Worm (Caenorhabditis elegans) whole organism, L1 larva: ENCODE measurements around the gene cdkr-3.

Source experiments
- ceh-63 ChIP-seq: fragments of 200-800 bp; sonication (Bioruptor generic); optimal IDR thresholded peaks from 2 replicates; lab custom pipeline; 2018; ENCODE audit warnings: mild to moderate bottlenecking, missing genetic modification characterization, missing compliant biosample characterization
- ceh-90 ChIP-seq: sonication (generic microtip); optimal IDR thresholded peaks from 2 replicates; lab custom pipeline; 2016; ENCODE audit warnings: missing genetic modification characterization, missing compliant biosample characterization
- dpl-1 ChIP-seq, 3 experiments: fragments of 150-350 bp in 2 of 3; sonication (generic microtip) in 1 of 3; optimal IDR thresholded peaks; 2 replicates each; lab custom pipeline; 2014 to 2017; ENCODE audit warnings: missing biosample characterization in 3 of 3, missing genetic modification characterization in 3 of 3, missing genetic modification reagents in 3 of 3
- fkh-10 ChIP-seq: sonication (generic microtip); optimal IDR thresholded peaks from 2 replicates; lab custom pipeline; 2017; ENCODE audit warnings: missing biosample characterization, missing genetic modification reagents, missing genetic modification characterization
- lin-13 ChIP-seq: fragments of 150-350 bp; optimal IDR thresholded peaks from 2 replicates; lab custom pipeline; 2014; ENCODE audit warnings: missing biosample characterization, missing genetic modification reagents, missing genetic modification characterization
- lin-39 ChIP-seq: fragments of 150-350 bp; optimal IDR thresholded peaks from 2 replicates; lab custom pipeline; 2014; ENCODE audit warnings: missing biosample characterization, missing genetic modification reagents, missing genetic modification characterization
- mab-9 ChIP-seq: fragments of 200-800 bp; sonication (Bioruptor generic); IDR thresholded peaks from 2 replicates; pipeline ENCODE4 v1.3.6; 2022; ENCODE audit warnings: missing genetic modification reagents, missing genetic modification characterization, missing compliant biosample characterization
- pqm-1 ChIP-seq: sonication (generic microtip); optimal IDR thresholded peaks from 3 replicates; lab custom pipeline; 2017; ENCODE audit warnings: missing biosample characterization, missing genetic modification characterization
- unc-62 ChIP-seq: fragments of 150-350 bp; optimal IDR thresholded peaks from 2 replicates; lab custom pipeline; 2014; ENCODE audit warnings: missing biosample characterization, missing genetic modification reagents, missing genetic modification characterization

DNA sequence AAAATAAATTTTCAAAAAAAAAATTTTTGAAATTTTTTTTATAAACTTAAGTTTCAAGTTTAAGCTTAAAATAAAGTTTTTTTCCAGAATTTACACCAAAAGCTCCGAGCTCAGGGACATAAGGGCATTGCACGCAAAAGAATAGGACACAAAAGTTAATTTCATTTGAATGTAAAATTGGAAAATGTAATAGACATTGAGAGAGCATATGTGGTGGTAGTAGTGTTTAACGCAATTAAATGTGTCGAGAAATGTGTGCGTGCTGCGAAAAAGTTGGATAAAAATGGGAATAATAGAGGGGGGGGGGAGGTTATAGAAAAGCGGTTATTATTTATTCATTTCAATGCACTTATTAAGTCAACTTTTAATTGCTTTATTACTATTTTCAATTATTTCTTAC is 49.3 kb upstream of the cdkr-3 start:
- TF ChIP-seq ceh-90 (tag; lab: Kevin White, UChicago), result no peak
- no peak for TF ChIP-seq unc-62 (GFP tag; lab: Kevin White, UChicago)
- no peak for TF ChIP-seq lin-13 (GFP tag; lab: Kevin White, UChicago)
- no peak for TF ChIP-seq mab-9 (GFP tag; lab: Robert Waterston, UW)
- no peak for TF ChIP-seq fkh-10
- no peak for TF ChIP-seq lin-39
- no peak for TF ChIP-seq pqm-1 (tag; lab: Kevin White, UChicago)
- TF ChIP-seq ceh-63 (GFP tag; lab: Kevin White, UChicago), result no peak
- TF ChIP-seq dpl-1 (GFP tag; optimal IDR thresholded peaks at IDR 0.05; lab: Kevin White, UChicago), result no peak
